Fruit fly (Drosophila melanogaster) whole organism, pupa: Measurements from ENCODE around the gene CG32280.

Experiments used
- CG10348 ChIP-seq: fragments of 200-800 bp; sonication (Bioruptor generic); IDR thresholded peaks from 2 replicates; pipeline ENCODE4 v1.3.6; 2022; ENCODE audit warnings: missing biosample characterization, missing genetic modification characterization
- CG12605 ChIP-seq: fragments of 200-800 bp; sonication (Bioruptor generic); IDR thresholded peaks from 2 replicates; pipeline ENCODE4 v1.3.6; 2022; ENCODE audit warnings: missing biosample characterization, missing genetic modification characterization
- CG13204 ChIP-seq: fragments of 200-800 bp; sonication (Bioruptor generic); optimal IDR thresholded peaks from 2 replicates; lab custom pipeline; 2018; ENCODE audit warnings: missing biosample characterization, mild to moderate bottlenecking, missing genetic modification characterization, moderate library complexity
- CG14655 ChIP-seq: fragments of 200-800 bp; sonication (Bioruptor generic); optimal IDR thresholded peaks from 3 replicates; lab custom pipeline; 2017; ENCODE audit warnings: mild to moderate bottlenecking, missing biosample characterization, missing genetic modification reagents, missing genetic modification characterization
- CG15710 ChIP-seq: fragments of 200-800 bp; sonication (Bioruptor generic); optimal IDR thresholded peaks from 2 replicates; lab custom pipeline; 2018; ENCODE audit warnings: missing biosample characterization, mild to moderate bottlenecking, missing genetic modification characterization, moderate library complexity
- CG17806 ChIP-seq: fragments of 200-800 bp; sonication (Bioruptor generic); optimal IDR thresholded peaks from 2 replicates; lab custom pipeline; 2018; ENCODE audit warnings: missing biosample characterization, mild to moderate bottlenecking, missing genetic modification characterization, moderate library complexity
- CG32121 ChIP-seq: fragments of 200-800 bp; sonication (Bioruptor generic); IDR thresholded peaks from 2 replicates; pipeline ENCODE4 v1.3.6; 2022; ENCODE audit warnings: missing biosample characterization, missing genetic modification characterization
- CG34367 ChIP-seq: fragments of 200-800 bp; sonication (Bioruptor generic); optimal IDR thresholded peaks from 2 replicates; lab custom pipeline; 2018; ENCODE audit warnings: missing biosample characterization, mild to moderate bottlenecking, missing genetic modification characterization
- CG4496 ChIP-seq: fragments of 200-800 bp; sonication (Bioruptor generic); IDR thresholded peaks from 3 replicates; pipeline ENCODE4 v1.3.6; 2022; ENCODE audit warnings: missing biosample characterization, missing genetic modification characterization
- CG8159 ChIP-seq: fragments of 200-800 bp; sonication (Bioruptor generic); optimal IDR thresholded peaks from 3 replicates; lab custom pipeline; 2018; ENCODE audit warnings: missing biosample characterization, mild to moderate bottlenecking, missing genetic modification characterization, moderate library complexity
- CG8301 ChIP-seq: fragments of 200-800 bp; sonication (Bioruptor generic); optimal IDR thresholded peaks from 2 replicates; lab custom pipeline; 2018; ENCODE audit warnings: missing biosample characterization, mild to moderate bottlenecking, missing genetic modification characterization
- CG9948 ChIP-seq: fragments of 200-800 bp; sonication (Bioruptor generic); optimal IDR thresholded peaks from 2 replicates; lab custom pipeline; 2018; ENCODE audit warnings: missing biosample characterization, mild to moderate bottlenecking, missing genetic modification characterization, moderate library complexity
- D1 ChIP-seq: fragments of 200-800 bp; sonication (Bioruptor generic); optimal IDR thresholded peaks from 2 replicates; lab custom pipeline; 2018; ENCODE audit warnings: missing biosample characterization, mild to moderate bottlenecking, missing genetic modification characterization, moderate library complexity
- EcR ChIP-seq: fragments of 200-800 bp; sonication (Bioruptor generic); optimal IDR thresholded peaks from 3 replicates; lab custom pipeline; 2019; ENCODE audit warnings: missing biosample characterization, missing genetic modification characterization, mild to moderate bottlenecking, moderate library complexity, missing genetic modification reagents
- Ets98B ChIP-seq: fragments of 200-800 bp; sonication (Bioruptor generic); IDR thresholded peaks from 2 replicates; pipeline ENCODE4 v1.3.6; 2022; ENCODE audit warnings: missing biosample characterization, missing genetic modification characterization
- Pif1A ChIP-seq: fragments of 200-800 bp; sonication (Bioruptor generic); optimal IDR thresholded peaks from 3 replicates; lab custom pipeline; 2016; ENCODE audit warnings: missing biosample characterization, missing genetic modification characterization
- Pif1B ChIP-seq: fragments of 200-800 bp; sonication (Bioruptor generic); optimal IDR thresholded peaks from 3 replicates; lab custom pipeline; 2016; ENCODE audit warnings: missing biosample characterization, missing genetic modification characterization
- Snoo ChIP-seq: fragments of 200-800 bp; sonication (Bioruptor generic); optimal IDR thresholded peaks from 3 replicates; lab custom pipeline; 2017; ENCODE audit warnings: missing biosample characterization, mild to moderate bottlenecking, missing genetic modification characterization, inconsistent platforms
- fd96Ca ChIP-seq: fragments of 200-800 bp; sonication (Bioruptor generic); IDR thresholded peaks from 3 replicates; pipeline ENCODE4 v1.3.6; 2022; ENCODE audit warnings: missing biosample characterization, missing genetic modification characterization
- gl ChIP-seq: fragments of 200-800 bp; sonication (Bioruptor generic); optimal IDR thresholded peaks from 2 replicates; lab custom pipeline; 2018; ENCODE audit warnings: missing biosample characterization, mild to moderate bottlenecking, missing genetic modification characterization
- rn ChIP-seq: fragments of 200-800 bp; sonication (Bioruptor generic); IDR thresholded peaks from 2 replicates; pipeline ENCODE4 v1.3.6; 2022; ENCODE audit warnings: missing biosample characterization, missing genetic modification characterization

The CG32280 gene

dm6 chr3L:3179474-3179873, 14.5 kb downstream of the CG32280 start:
- TF ChIP-seq fd96Ca (GFP tag; lab: Robert Waterston, UW) (peak; percentile 92), CG17806 (peak; percentile 93), Pif1B (peak; percentile 92), CG8159 (tag; lab: Kevin White, UChicago) (peak; percentile 95), rn (GFP tag; lab: Robert Waterston, UW) (peak; percentile 78), CG10348 (peak; percentile 19; the same call in 1 of the 2 replicates), EcR (GFP tag; lab: Kevin White, UChicago) (peak; percentile 98), Snoo (peak; percentile 92), CG13204 (GFP tag; lab: Kevin White, UChicago) (peak; percentile 87), CG8301 (peak; percentile 94), CG12605 (peak; percentile 91), CG9948 (tag; lab: Kevin White, UChicago) (peak; percentile 93), D1 (tag; lab: Kevin White, UChicago) (no peak), CG4496 (GFP tag; lab: Robert Waterston, UW) (peak; percentile 95), CG34367 (tag; lab: Kevin White, UChicago) (peak; percentile 89), CG32121 (GFP tag; lab: Robert Waterston, UW) (peak; percentile 81), Ets98B (GFP tag; lab: Robert Waterston, UW) (peak; percentile 92), Pif1A (GFP tag; lab: Kevin White, UChicago) (no peak), gl (tag; lab: Kevin White, UChicago) (peak; percentile 89), CG14655 (no peak), CG15710 (tag; lab: Kevin White, UChicago) (peak; percentile 93)

dm6 chr3L:3184104-3184503, 19.1 kb downstream of the CG32280 start, which contains the start of gene CG42494:
TSS of gene CG42494 (plus strand) at chr3L:3184404.
- no peak for TF ChIP-seq CG34367 (tag; lab: Kevin White, UChicago)
- no peak for TF ChIP-seq CG8159 (tag; lab: Kevin White, UChicago)
- TF ChIP-seq CG13204 (GFP tag; lab: Kevin White, UChicago), result no peak
- no peak for TF ChIP-seq Ets98B (GFP tag; lab: Robert Waterston, UW)
- TF ChIP-seq CG10348, result no peak
- no peak for TF ChIP-seq CG14655
- TF ChIP-seq CG9948 (tag; lab: Kevin White, UChicago), result no peak
- no peak for TF ChIP-seq CG12605
- TF ChIP-seq EcR (GFP tag; lab: Kevin White, UChicago), result no peak

DNA sequence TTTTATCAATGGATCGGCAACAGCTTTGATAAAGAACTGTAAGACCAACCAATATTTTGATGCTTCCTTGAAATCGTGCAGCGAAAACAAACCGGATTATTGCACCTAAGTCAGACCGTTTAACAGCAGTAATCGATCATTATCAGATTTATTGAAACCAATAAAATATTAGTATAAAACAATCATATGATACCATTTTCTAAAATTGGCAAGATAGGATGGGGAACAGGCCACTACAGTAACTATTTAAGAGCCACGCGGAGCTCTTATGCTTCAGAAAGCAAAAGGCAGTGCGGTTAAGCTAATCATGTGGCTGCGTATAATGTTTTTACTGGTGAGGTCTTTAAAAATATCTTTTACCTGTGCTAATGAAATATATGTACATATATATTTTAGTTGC, 21.4 kb downstream of the CG32280 start, which contains the start of gene CG32284:
TSS of gene CG32284 (plus strand) at position 301 of the 400 bp plus-strand sequence.
- TF ChIP-seq CG14655, result no peak
- TF ChIP-seq Ets98B (GFP tag; lab: Robert Waterston, UW), result no peak
- TF ChIP-seq rn (GFP tag; lab: Robert Waterston, UW), result no peak
- TF ChIP-seq CG8301, result no peak
- no peak for TF ChIP-seq CG10348
- no peak for TF ChIP-seq CG15710 (tag; lab: Kevin White, UChicago)
- no peak for TF ChIP-seq Pif1B

DNA sequence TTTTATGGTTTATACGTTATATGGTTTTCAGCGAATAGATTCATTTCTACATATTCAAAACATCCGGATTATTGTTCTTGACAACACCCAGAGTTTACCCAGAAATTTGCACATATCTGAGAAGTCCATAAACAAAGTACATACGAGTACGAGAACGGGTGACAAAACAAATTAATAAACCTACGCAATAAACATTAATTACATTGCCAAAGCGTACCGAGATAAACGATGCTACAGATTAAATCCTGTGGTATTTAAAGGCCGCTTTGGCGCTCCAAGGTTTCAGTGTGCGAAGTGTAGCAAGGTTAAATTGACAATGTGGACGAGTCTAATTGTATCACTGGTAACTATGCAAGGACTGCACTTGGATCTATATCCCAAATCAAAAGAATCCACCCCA, 22.3 kb downstream of the CG32280 start, which contains the start of gene CG14957:
TSS of gene CG14957 (plus strand) at position 301 of the 400 bp plus-strand sequence.
- TF ChIP-seq Pif1B (no peak), Snoo (no peak), Pif1A (GFP tag; lab: Kevin White, UChicago) (no peak)
- TF ChIP-seq, all 21 proteins: peak for 0

DNA sequence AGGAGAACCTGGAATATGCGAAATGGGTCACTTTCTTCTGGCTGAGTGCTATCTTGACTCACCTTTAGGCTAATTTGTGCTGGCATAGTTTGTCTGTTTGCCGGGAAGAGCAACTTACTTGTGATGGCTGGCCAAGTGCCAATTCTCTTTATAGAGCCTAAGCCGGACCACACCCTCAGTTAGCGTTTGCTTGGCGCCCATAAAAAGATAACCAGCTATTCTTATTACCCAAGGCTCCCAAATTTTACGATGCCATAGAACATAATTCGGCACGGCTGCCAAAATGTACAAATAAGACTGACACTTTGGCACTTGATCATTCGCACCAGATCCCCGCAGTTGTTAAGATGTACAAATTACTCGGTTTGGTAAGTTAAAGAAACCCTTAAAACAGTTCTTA, 24.7 kb downstream of the CG32280 start, which contains the start of the genes CG42525 and CG14958:
TSS of gene CG42525 (minus strand) at position 101 of the 400 bp plus-strand sequence.
TSS of gene CG14958 (plus strand) at position 332 of the 400 bp plus-strand sequence.
- TF ChIP-seq CG12605 (no peak), D1 (tag; lab: Kevin White, UChicago) (no peak), CG13204 (GFP tag; lab: Kevin White, UChicago) (no peak), CG4496 (GFP tag; lab: Robert Waterston, UW) (no peak), Pif1A (GFP tag; lab: Kevin White, UChicago) (no peak), CG17806 (no peak), Pif1B (no peak), CG9948 (tag; lab: Kevin White, UChicago) (no peak), EcR (GFP tag; lab: Kevin White, UChicago) (no peak), CG14655 (no peak), CG10348 (no peak), fd96Ca (GFP tag; lab: Robert Waterston, UW) (no peak), CG32121 (GFP tag; lab: Robert Waterston, UW) (no peak), CG8159 (tag; lab: Kevin White, UChicago) (no peak), CG15710 (tag; lab: Kevin White, UChicago) (no peak), CG34367 (tag; lab: Kevin White, UChicago) (no peak)

- TF ChIP-seq fd96Ca (GFP tag; lab: Robert Waterston, UW) (no peak), CG8301 (no peak), rn (GFP tag; lab: Robert Waterston, UW) (no peak), CG15710 (tag; lab: Kevin White, UChicago) (no peak), EcR (GFP tag; lab: Kevin White, UChicago) (no peak), CG4496 (GFP tag; lab: Robert Waterston, UW) (no peak), Snoo (no peak), CG9948 (tag; lab: Kevin White, UChicago) (no peak), CG17806 (no peak), CG10348 (no peak), CG12605 (no peak), D1 (tag; lab: Kevin White, UChicago) (no peak), Pif1A (GFP tag; lab: Kevin White, UChicago) (no peak), CG32121 (GFP tag; lab: Robert Waterston, UW) (no peak), CG34367 (tag; lab: Kevin White, UChicago) (no peak), Ets98B (GFP tag; lab: Robert Waterston, UW) (no peak), CG8159 (tag; lab: Kevin White, UChicago) (no peak)
Measured at dm6 chr3L:3192333-3192894, 27.4 kb downstream of the CG32280 start, which contains the start of gene CG14965. TSS of gene CG14965 (minus strand) at chr3L:3192491.
